Worm (Caenorhabditis elegans): ENCODE results near the gene his-1.

DNA sequence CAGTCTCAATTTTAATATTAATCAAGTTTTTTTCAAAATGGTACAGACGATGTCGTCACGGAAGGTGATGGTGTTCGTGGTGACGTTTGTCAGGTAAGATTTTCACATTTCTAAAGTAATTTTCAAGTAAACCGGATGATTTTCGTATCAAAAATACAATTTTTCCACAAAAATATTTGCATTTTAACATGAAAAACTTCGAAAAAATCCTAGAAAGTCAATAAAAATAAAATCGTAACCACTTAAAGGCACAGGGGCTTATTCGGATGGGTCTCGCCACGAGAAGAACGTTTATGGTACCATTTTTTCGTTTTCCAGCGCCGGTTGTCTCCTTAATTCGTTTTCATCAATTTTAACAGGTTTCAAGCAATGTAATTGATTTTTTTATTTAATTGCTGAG lies 18.0 kb upstream of the his-1 start, which contains the start of gene T10C6.6:
- TF ChIP-seq nhr-28 (tag; optimal IDR thresholded peaks at IDR 0.05): no peak
- no peak for TF ChIP-seq Y5F2A.4 (GFP tag; optimal IDR thresholded peaks at IDR 0.05)
- no peak for TF ChIP-seq zfp-3 (GFP tag; conservative IDR thresholded peaks at IDR 0.05)
- no peak for TF ChIP-seq zfp-2 (tag; optimal IDR thresholded peaks at IDR 0.05)
- peak; percentile 8 for TF ChIP-seq dpl-1 (GFP tag; optimal IDR thresholded peaks at IDR 0.05)
- no peak for TF ChIP-seq unc-130 (GFP tag; optimal IDR thresholded peaks at IDR 0.05)
- TF ChIP-seq nhr-77 (tag; optimal IDR thresholded peaks at IDR 0.05): no peak
- no peak for TF ChIP-seq F37D6.2 (tag; optimal IDR thresholded peaks at IDR 0.05)
- no peak for TF ChIP-seq daf-12 (tag; optimal IDR thresholded peaks at IDR 0.05)

All from whole organism, L4 larva.